Worm (Caenorhabditis elegans): ENCODE measurements around the gene adt-3.
A peak's percentile ranks its signal among the peaks of the same experiment; 100 is the strongest.

Gene adt-3

DNA sequence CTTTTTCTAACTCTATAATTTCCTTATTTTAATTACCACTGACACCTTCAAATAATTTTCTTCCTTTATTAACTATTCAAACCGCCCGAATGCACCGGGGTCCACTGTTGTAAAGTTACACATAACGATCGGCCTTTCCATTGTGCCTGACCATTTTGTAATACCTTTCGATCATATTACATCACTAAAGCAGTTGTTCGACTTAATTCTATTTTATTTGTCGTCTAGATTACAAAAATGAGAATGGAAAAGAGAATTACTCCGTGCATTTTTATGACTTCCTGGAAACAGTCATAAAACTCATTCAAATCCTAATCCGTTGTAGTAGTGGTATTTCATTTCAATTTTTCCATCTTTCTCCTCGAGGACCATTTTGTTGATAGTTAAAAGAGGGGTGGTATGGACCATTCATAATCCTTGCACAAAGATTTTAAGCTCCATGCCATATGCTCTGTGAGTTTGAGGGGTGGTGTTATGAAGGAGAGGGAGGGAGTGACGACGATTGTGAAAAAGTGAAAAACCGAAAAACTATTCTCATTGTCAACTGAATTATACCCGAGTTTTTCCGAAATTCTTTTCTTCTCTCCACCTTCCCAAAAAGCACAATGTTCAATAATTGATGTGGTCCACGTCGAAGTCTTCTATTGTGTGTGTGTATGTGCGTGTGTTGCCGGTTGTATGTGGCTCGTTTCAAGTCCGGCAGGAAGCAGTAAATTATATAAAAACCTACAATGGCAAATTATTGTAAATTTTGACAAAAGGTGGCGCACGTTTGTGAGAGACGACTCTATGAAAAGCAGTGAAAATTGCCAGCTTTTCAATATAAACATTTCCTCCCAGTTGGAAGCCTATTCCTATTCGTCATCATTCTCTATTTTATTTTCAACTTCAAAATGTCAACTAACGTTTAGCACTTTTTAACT is 32.9 kb upstream of the adt-3 start (continued):
- TF ChIP-seq nhr-120 (GFP tag; IDR thresholded peaks at IDR 0.05) (no peak), madf-8 (GFP tag; conservative IDR thresholded peaks at IDR 0.05) (no peak)

DNA sequence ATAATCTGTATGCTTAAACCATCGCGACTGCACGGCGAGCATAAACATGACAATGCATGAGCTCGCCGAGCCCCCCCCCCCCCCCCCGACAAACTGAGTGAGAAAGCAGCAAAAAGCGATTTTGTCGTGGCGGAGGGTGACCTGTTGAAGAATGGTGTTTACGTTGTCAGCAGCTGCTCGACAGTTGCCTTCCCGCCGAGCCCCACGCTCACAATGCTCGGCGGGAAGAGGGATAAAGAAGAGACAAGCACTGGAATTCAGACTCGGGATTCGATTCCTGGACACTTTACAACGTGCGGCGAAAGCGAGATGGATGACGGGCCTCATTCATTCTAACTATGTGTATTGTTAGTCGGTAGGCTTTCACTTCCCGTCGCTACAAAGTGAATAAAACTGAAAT is 30.7 kb upstream of the adt-3 start:
- TF ChIP-seq unc-130 (GFP tag; optimal IDR thresholded peaks at IDR 0.05) (no peak), K12H6.12 (tag; optimal IDR thresholded peaks at IDR 0.05) (peak; percentile 9), aptf-2 (GFP tag; conservative IDR thresholded peaks at IDR 0.05) (no peak), nfya-2 (GFP tag; IDR thresholded peaks at IDR 0.05) (no peak), pbrm-1 (GFP tag; IDR thresholded peaks at IDR 0.05) (no peak), unc-62 (GFP tag; optimal IDR thresholded peaks at IDR 0.05) (no peak), zfh-2 (GFP tag; conservative IDR thresholded peaks at IDR 0.05) (peak; percentile 94), F33H1.4 (GFP tag; IDR thresholded peaks at IDR 0.05) (no peak), D2030.7 (GFP tag; IDR thresholded peaks at IDR 0.05) (no peak), ztf-26 (tag; optimal IDR thresholded peaks at IDR 0.05) (no peak), Y53G8AR.9 (GFP tag; conservative IDR thresholded peaks at IDR 0.05) (no peak), egrh-3 (GFP tag; IDR thresholded peaks at IDR 0.05) (0 out of 2 replicates have a peak, but pooled peaks have one; percentile 62), ccch-3 (GFP tag; optimal IDR thresholded peaks at IDR 0.05) (no peak)

DNA sequence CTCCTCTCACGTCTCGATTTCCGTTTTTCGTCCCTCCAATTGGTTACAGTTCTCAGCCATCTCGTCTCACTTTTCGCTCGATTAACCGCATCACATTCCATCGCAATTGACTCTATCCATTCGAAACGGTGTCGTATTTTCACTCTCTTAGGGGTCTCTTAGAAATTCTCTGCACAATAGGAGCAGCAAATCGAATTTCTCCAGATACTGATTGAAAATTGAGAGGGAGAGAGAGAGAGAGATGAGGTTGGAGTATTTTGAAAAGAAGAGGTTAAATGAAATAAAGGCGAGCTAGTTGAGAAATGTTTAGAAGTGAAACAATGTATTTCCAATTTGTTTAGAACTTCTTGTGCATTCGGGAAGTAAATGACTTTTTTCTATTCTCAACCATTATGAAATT is 30.1 kb upstream of the adt-3 start:
- TF ChIP-seq egl-44 (GFP tag; IDR thresholded peaks at IDR 0.05) (no peak), lin-26 (GFP tag; IDR thresholded peaks at IDR 0.05) (no peak), hrde-1 (tag; optimal IDR thresholded peaks at IDR 0.05; ENCODE audit: borderline replicate concordance) (no peak), ceh-27 (GFP tag; optimal IDR thresholded peaks at IDR 0.05) (no peak), rcor-1 (GFP tag; IDR thresholded peaks at IDR 0.05) (no peak), mes-4 (tag; optimal IDR thresholded peaks at IDR 0.05) (no peak), B0336.3 (GFP tag; IDR thresholded peaks at IDR 0.05) (no peak), madf-6 (GFP tag; IDR thresholded peaks at IDR 0.05) (no peak), gei-17 (GFP tag; optimal IDR thresholded peaks at IDR 0.05) (no peak), F39B2.1 (GFP tag; IDR thresholded peaks at IDR 0.05) (no peak), zim-3 (tag; optimal IDR thresholded peaks at IDR 0.05) (no peak)

DNA sequence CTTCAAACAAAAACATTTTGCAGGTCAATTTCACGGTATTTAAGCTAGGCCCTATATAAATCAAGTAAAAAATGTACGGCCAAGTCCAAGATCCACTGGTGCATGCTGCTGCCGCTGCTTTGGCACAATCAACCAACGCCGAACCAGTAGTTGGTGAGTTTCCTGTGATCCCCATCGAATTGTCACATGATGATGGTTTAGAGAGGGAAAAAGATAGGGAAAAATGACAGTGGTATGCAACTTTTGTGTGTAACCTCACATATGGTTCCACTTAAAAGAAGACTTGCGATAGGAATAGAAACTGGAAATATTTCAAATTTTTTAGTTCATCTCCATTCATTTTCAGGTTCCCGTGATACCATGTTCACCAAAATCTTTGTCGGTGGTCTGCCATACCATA is 26.9 kb upstream of the adt-3 start, which contains the start of gene sup-12:
Gene sup-12 (plus strand): TSS at position 17 of the 400 bp plus-strand sequence.
- no peak for TF ChIP-seq ets-4 (GFP tag; optimal IDR thresholded peaks at IDR 0.05)
- TF ChIP-seq ztf-25 (GFP tag; IDR thresholded peaks at IDR 0.05) = no peak
- no peak for TF ChIP-seq ztf-26 (tag; optimal IDR thresholded peaks at IDR 0.05)
- TF ChIP-seq lin-40 (tag; optimal IDR thresholded peaks at IDR 0.05) = no peak
- TF ChIP-seq lin-26 (GFP tag; IDR thresholded peaks at IDR 0.05) = no peak
- TF ChIP-seq K12H6.12 (tag; optimal IDR thresholded peaks at IDR 0.05) = no peak
- TF ChIP-seq dpff-1 (tag; optimal IDR thresholded peaks at IDR 0.05) = no peak
- TF ChIP-seq B0035.1 (tag; optimal IDR thresholded peaks at IDR 0.05) = no peak
- no peak for TF ChIP-seq ccch-3 (GFP tag; optimal IDR thresholded peaks at IDR 0.05)
- TF ChIP-seq somi-1 (GFP tag; optimal IDR thresholded peaks at IDR 0.05) = no peak
- TF ChIP-seq nfyb-1 (GFP tag; IDR thresholded peaks at IDR 0.05) = no peak
- no peak for TF ChIP-seq die-1 (tag; optimal IDR thresholded peaks at IDR 0.05)
- TF ChIP-seq akir-1 (GFP tag; optimal IDR thresholded peaks at IDR 0.05) = no peak
- no peak for TF ChIP-seq F22D6.2 (tag; optimal IDR thresholded peaks at IDR 0.05)
- no peak for TF ChIP-seq hlh-26 (GFP tag; conservative IDR thresholded peaks at IDR 0.05)
- no peak for TF ChIP-seq dox-1 (GFP tag; IDR thresholded peaks at IDR 0.05)
- TF ChIP-seq bed-1 (GFP tag; IDR thresholded peaks at IDR 0.05) = no peak
- no peak for TF ChIP-seq Y53F4B.3 (GFP tag; IDR thresholded peaks at IDR 0.05)
- TF ChIP-seq lsy-27 (tag; optimal IDR thresholded peaks at IDR 0.05; ENCODE audit: borderline replicate concordance, insufficient read depth) = no peak

Data from whole organism, young adult.